Worm (Caenorhabditis elegans): ENCODE measurements around the gene F33G12.3.
A peak's percentile ranks its signal among the peaks of the same experiment; 100 is the strongest.

The F33G12.3 gene

ce11 chrII:5061794-5062368, 28.0 kb upstream of the F33G12.3 start, which contains the start of gene smc-5 (continued):
- TF ChIP-seq ceh-8 (GFP tag; optimal IDR thresholded peaks at IDR 0.05) = no peak
- peak; percentile 71 for TF ChIP-seq isw-1 (GFP tag; IDR thresholded peaks at IDR 0.05)
- TF ChIP-seq nhr-77 (tag; optimal IDR thresholded peaks at IDR 0.05) = peak; percentile 62
- peak; percentile 46; the same call in 1 of the 2 replicates for TF ChIP-seq ceh-88 (GFP tag; IDR thresholded peaks at IDR 0.05)
- no peak for TF ChIP-seq nhr-12 (tag; optimal IDR thresholded peaks at IDR 0.05)
- no peak for TF ChIP-seq alr-1 (tag; optimal IDR thresholded peaks at IDR 0.05; ENCODE audit: borderline replicate concordance)
- TF ChIP-seq C04F5.9 (tag; optimal IDR thresholded peaks at IDR 0.05) = no peak
- TF ChIP-seq C16A3.4 (tag; optimal IDR thresholded peaks at IDR 0.05) = peak; percentile 92
- TF ChIP-seq elt-2 (tag; optimal IDR thresholded peaks at IDR 0.05) = no peak
- TF ChIP-seq ces-1 (GFP tag; optimal IDR thresholded peaks at IDR 0.05) = no peak
- peak; percentile 75 for TF ChIP-seq fkh-8 (tag; optimal IDR thresholded peaks at IDR 0.05)
- no peak for TF ChIP-seq ets-5 (GFP tag; IDR thresholded peaks at IDR 0.05)
- peak in 1 of 2 experiments; percentile 48 for TF ChIP-seq ztf-11 (tag; optimal IDR thresholded peaks at IDR 0.05)
- TF ChIP-seq tlp-1 (tag; optimal IDR thresholded peaks at IDR 0.05) = no peak
- TF ChIP-seq hlh-4 (tag; optimal IDR thresholded peaks at IDR 0.05) = no peak
- no peak for TF ChIP-seq nhr-84 (tag; optimal IDR thresholded peaks at IDR 0.05)
- no peak for TF ChIP-seq ztf-4 (tag; optimal IDR thresholded peaks at IDR 0.05)
- no peak for TF ChIP-seq sup-37 (GFP tag; optimal IDR thresholded peaks at IDR 0.05)
- TF ChIP-seq hlh-17 (GFP tag; optimal IDR thresholded peaks at IDR 0.05; ENCODE audit: borderline replicate concordance) = no peak
- TF ChIP-seq unc-62 (GFP tag; optimal IDR thresholded peaks at IDR 0.05) = no peak
- no peak for TF ChIP-seq Y116A8C.19 (tag; optimal IDR thresholded peaks at IDR 0.05; ENCODE audit: borderline replicate concordance)
- TF ChIP-seq unc-86 (tag; optimal IDR thresholded peaks at IDR 0.05) = peak; percentile 49
- TF ChIP-seq pqm-1 (tag; optimal IDR thresholded peaks at IDR 0.05) = no peak
- peak; percentile 82 to 91 (median 84) for TF ChIP-seq dpl-1 (GFP tag; optimal IDR thresholded peaks at IDR 0.05)
- TF ChIP-seq fkh-10 (GFP tag; optimal IDR thresholded peaks at IDR 0.05) = peak; percentile 24
- TF ChIP-seq nhr-28 (tag; optimal IDR thresholded peaks at IDR 0.05) = no peak
- TF ChIP-seq nhr-19 (GFP tag; conservative IDR thresholded peaks at IDR 0.05) = peak; percentile 56
- peak in 1 of 6 experiments; percentile 80 for TF ChIP-seq elt-3 (tag; optimal IDR thresholded peaks at IDR 0.05)
- no peak for TF ChIP-seq efl-3 (GFP tag; optimal IDR thresholded peaks at IDR 0.05)
- TF ChIP-seq nhr-47 (tag; optimal IDR thresholded peaks at IDR 0.05) = peak; percentile 73
- TF ChIP-seq mdl-1 (tag; optimal IDR thresholded peaks at IDR 0.05) = peak in 1 of 2 experiments; percentile 42
- peak; percentile 54 for TF ChIP-seq fos-1 (tag; optimal IDR thresholded peaks at IDR 0.05)

ce11 chrII:5060719-5061118, 26.9 kb upstream of the F33G12.3 start, which contains the start of gene pho-12:
TSS of gene pho-12 (minus strand) at chrII:5060819.
- TF ChIP-seq efl-3 (GFP tag; optimal IDR thresholded peaks at IDR 0.05) (no peak), fkh-10 (GFP tag; optimal IDR thresholded peaks at IDR 0.05) (no peak), mep-1 (tag; optimal IDR thresholded peaks at IDR 0.05) (no peak), swsn-7 (tag; optimal IDR thresholded peaks at IDR 0.05) (no peak), lin-14 (GFP tag; optimal IDR thresholded peaks at IDR 0.05) (no peak)

- TF ChIP-seq ztf-4 (tag; optimal IDR thresholded peaks at IDR 0.05) (no peak), lin-35 (GFP tag; optimal IDR thresholded peaks at IDR 0.05) (no peak), grh-1 (GFP tag; IDR thresholded peaks at IDR 0.05) (no peak), mdl-1 (tag; optimal IDR thresholded peaks at IDR 0.05) (no peak), efl-3 (GFP tag; optimal IDR thresholded peaks at IDR 0.05) (no peak)
Observed at ce11 chrII:5058036-5058435, 24.2 kb upstream of the F33G12.3 start, which contains the start of gene C27A2.12. TSS of gene C27A2.12 (minus strand) at chrII:5058136.

All from whole organism, L1 larva.